Worm (Caenorhabditis elegans): ENCODE data around the gene ppm-1.D.

- TF ChIP-seq dao-5 (tag; optimal IDR thresholded peaks at IDR 0.05) (no peak), him-1 (tag; optimal IDR thresholded peaks at IDR 0.05) (no peak), W03F9.2 (tag; optimal IDR thresholded peaks at IDR 0.05) (no peak)
Measured at ce11 chrIII:2329336-2329735, 2.0 kb upstream of the ppm-1.D start, which contains the start of gene Y54F10BM.12.
